Worm (Caenorhabditis elegans) whole organism, young adult: ENCODE measurements around the gene sdz-1.

Experiments used
- F23B12.7 ChIP-seq: sonication (generic microtip); optimal IDR thresholded peaks from 2 replicates; lab custom pipeline; 2017; ENCODE audit warnings: missing genetic modification characterization, mild to moderate bottlenecking, missing compliant biosample characterization, antibody characterized with exemption, moderate library complexity; ENCODE audit not compliant: insufficient read depth
- F55B11.4 ChIP-seq: sonication (generic microtip); optimal IDR thresholded peaks from 2 replicates; lab custom pipeline; 2016; ENCODE audit warnings: missing compliant biosample characterization, missing genetic modification characterization, borderline replicate concordance; ENCODE audit not compliant: insufficient read depth
- F57C9.4 ChIP-seq: sonication (generic microtip); optimal IDR thresholded peaks from 2 replicates; lab custom pipeline; 2017; ENCODE audit warnings: mild to moderate bottlenecking, missing genetic modification characterization, missing compliant biosample characterization
- Y53F4B.3 ChIP-seq: fragments of 200-800 bp; sonication (Bioruptor generic); IDR thresholded peaks from 2 replicates; pipeline ENCODE4 v1.3.6; 2022; ENCODE audit warnings: missing genetic modification reagents, missing genetic modification characterization, missing compliant biosample characterization
- ama-1 ChIP-seq, 3 experiments: fragments of 150-350 bp in 1 of 3; sonication (generic microtip) in 2 of 3; optimal IDR thresholded peaks; 2 replicates each; lab custom pipeline; 2014 to 2018; ENCODE audit warnings: missing biosample characterization in 2 of 3, missing genetic modification characterization in 2 of 3, missing genetic modification reagents in 2 of 3
- aptf-2 ChIP-seq: fragments of 200-800 bp; sonication (Bioruptor generic); conservative IDR thresholded peaks from 2 replicates; pipeline ENCODE4 v1.3.6; 2022; ENCODE audit warnings: missing genetic modification reagents, missing genetic modification characterization, missing compliant biosample characterization
- attf-3 ChIP-seq: fragments of 200-800 bp; sonication (Bioruptor generic); conservative IDR thresholded peaks from 2 replicates; pipeline ENCODE4 v1.3.6; 2022; ENCODE audit warnings: missing genetic modification reagents, missing genetic modification characterization, missing compliant biosample characterization
- ccch-3 ChIP-seq: fragments of 200-800 bp; sonication (Bioruptor generic); optimal IDR thresholded peaks from 2 replicates; lab custom pipeline; 2018; ENCODE audit warnings: mild to moderate bottlenecking, missing genetic modification characterization, missing compliant biosample characterization
- cebp-1 ChIP-seq, 2 experiments: fragments of 200-800 bp in 1 of 2; sonication (Bioruptor generic) in 1 of 2; sonication (generic microtip) in 1 of 2; IDR thresholded peaks in 1 of 2; optimal IDR thresholded peaks in 1 of 2; 2 replicates each; pipeline versions ENCODE4 v1.3.6 to Lab custom; 2017 to 2022; ENCODE audit warnings: missing compliant biosample characterization in 2 of 2, missing genetic modification characterization in 2 of 2, mild to moderate bottlenecking in 1 of 2, missing genetic modification reagents in 1 of 2, moderate library complexity in 1 of 2
- ceh-100 ChIP-seq: fragments of 200-800 bp; sonication (Bioruptor generic); IDR thresholded peaks from 2 replicates; pipeline ENCODE4 v1.3.6; 2022; ENCODE audit warnings: missing genetic modification reagents, missing genetic modification characterization, missing compliant biosample characterization
- ceh-27 ChIP-seq: fragments of 200-800 bp; sonication (Bioruptor generic); optimal IDR thresholded peaks from 2 replicates; lab custom pipeline; 2018; ENCODE audit warnings: mild to moderate bottlenecking, missing genetic modification characterization, moderate library complexity, missing compliant biosample characterization
- ceh-79 ChIP-seq: sonication (generic microtip); optimal IDR thresholded peaks from 2 replicates; lab custom pipeline; 2017; ENCODE audit warnings: mild to moderate bottlenecking, missing genetic modification characterization, missing compliant biosample characterization
- dpl-1 ChIP-seq: fragments of 150-350 bp; optimal IDR thresholded peaks from 2 replicates; lab custom pipeline; 2014; ENCODE audit warnings: missing biosample characterization, missing genetic modification reagents, missing genetic modification characterization
- efl-1 ChIP-seq: fragments of 150-350 bp; optimal IDR thresholded peaks from 2 replicates; lab custom pipeline; 2014; ENCODE audit warnings: missing biosample characterization, missing genetic modification reagents, missing genetic modification characterization
- egl-18 ChIP-seq: fragments of 200-800 bp; sonication (Bioruptor generic); IDR thresholded peaks from 2 replicates; pipeline ENCODE4 v1.3.6; 2022; ENCODE audit warnings: missing genetic modification reagents, missing genetic modification characterization, missing compliant biosample characterization
- ets-4 ChIP-seq: fragments of 200-800 bp; sonication (Bioruptor generic); optimal IDR thresholded peaks from 2 replicates; lab custom pipeline; 2018; ENCODE audit warnings: mild to moderate bottlenecking, missing genetic modification characterization, missing compliant biosample characterization
- hrde-1 ChIP-seq: sonication (generic microtip); optimal IDR thresholded peaks from 2 replicates; lab custom pipeline; 2016; ENCODE audit warnings: missing genetic modification characterization, mild to moderate bottlenecking, missing compliant biosample characterization, moderate library complexity, missing genotype, missing genetic modification reagents, borderline replicate concordance
- hsf-1 ChIP-seq: fragments of 200-800 bp; sonication (Bioruptor generic); IDR thresholded peaks from 2 replicates; pipeline ENCODE4 v1.3.6; 2022; ENCODE audit warnings: missing genetic modification reagents, missing genetic modification characterization, missing compliant biosample characterization
- let-526 ChIP-seq: fragments of 200-800 bp; sonication (Bioruptor generic); IDR thresholded peaks from 2 replicates; pipeline ENCODE4 v1.3.6; 2022; ENCODE audit warnings: missing genetic modification reagents, missing genetic modification characterization, missing compliant biosample characterization
- lin-26 ChIP-seq: fragments of 200-800 bp; sonication (Bioruptor generic); IDR thresholded peaks from 2 replicates; pipeline ENCODE4 v1.3.6; 2022; ENCODE audit warnings: missing genetic modification reagents, missing genetic modification characterization, missing compliant biosample characterization
- lin-54 ChIP-seq: fragments of 200-800 bp; sonication (Bioruptor generic); optimal IDR thresholded peaks from 2 replicates; lab custom pipeline; 2018; ENCODE audit warnings: mild to moderate bottlenecking, missing genetic modification characterization, missing compliant biosample characterization
- madf-6 ChIP-seq: fragments of 200-800 bp; sonication (Bioruptor generic); IDR thresholded peaks from 2 replicates; pipeline ENCODE4 v1.3.6; 2022; ENCODE audit warnings: missing genetic modification reagents, missing genetic modification characterization, missing compliant biosample characterization
- madf-8 ChIP-seq: fragments of 200-800 bp; sonication (Bioruptor generic); conservative IDR thresholded peaks from 2 replicates; pipeline ENCODE4 v1.3.6; 2022; ENCODE audit warnings: missing genetic modification reagents, missing genetic modification characterization, missing compliant biosample characterization
- mcd-1 ChIP-seq: fragments of 200-800 bp; sonication (Bioruptor generic); IDR thresholded peaks from 2 replicates; pipeline ENCODE4 v1.3.6; 2022; ENCODE audit warnings: missing genetic modification reagents, missing genetic modification characterization, missing compliant biosample characterization
- mel-28 ChIP-seq: sonication (generic microtip); optimal IDR thresholded peaks from 2 replicates; lab custom pipeline; 2016; ENCODE audit warnings: borderline replicate concordance, mild to moderate bottlenecking, missing genetic modification characterization, missing compliant biosample characterization
- mes-4 ChIP-seq: sonication (generic microtip); optimal IDR thresholded peaks from 2 replicates; lab custom pipeline; 2016; ENCODE audit warnings: missing genotype, missing genetic modification characterization, missing compliant biosample characterization
- nhr-179 ChIP-seq: sonication (generic microtip); optimal IDR thresholded peaks from 2 replicates; lab custom pipeline; 2016; ENCODE audit warnings: mild to moderate bottlenecking, missing genetic modification characterization, missing compliant biosample characterization
- nhr-27 ChIP-seq: fragments of 200-800 bp; sonication (Bioruptor generic); optimal IDR thresholded peaks from 2 replicates; lab custom pipeline; 2018; ENCODE audit warnings: mild to moderate bottlenecking, missing genetic modification characterization, moderate library complexity, missing compliant biosample characterization
- nhr-80 ChIP-seq: sonication (generic microtip); optimal IDR thresholded peaks from 2 replicates; lab custom pipeline; 2016; ENCODE audit warnings: missing genetic modification characterization, missing compliant biosample characterization
- nhr-90 ChIP-seq: sonication (generic microtip); optimal IDR thresholded peaks from 2 replicates; lab custom pipeline; 2016; ENCODE audit warnings: missing genotype, mild to moderate bottlenecking, missing genetic modification characterization, missing compliant biosample characterization
- repo-1 ChIP-seq: sonication (generic microtip); optimal IDR thresholded peaks from 2 replicates; lab custom pipeline; 2017; ENCODE audit warnings: mild to moderate bottlenecking, missing genetic modification characterization, missing compliant biosample characterization
- sdz-38 ChIP-seq: sonication (generic microtip); optimal IDR thresholded peaks from 2 replicates; lab custom pipeline; 2016; ENCODE audit warnings: missing genotype, missing genetic modification characterization, missing compliant biosample characterization
- sea-2 ChIP-seq: fragments of 200-800 bp; sonication (Bioruptor generic); IDR thresholded peaks from 2 replicates; pipeline ENCODE4 v1.3.6; 2022; ENCODE audit warnings: missing genetic modification characterization, missing compliant biosample characterization
- snpc-1.3 ChIP-seq: sonication (generic microtip); optimal IDR thresholded peaks from 2 replicates; lab custom pipeline; 2017; ENCODE audit warnings: missing genetic modification characterization, mild to moderate bottlenecking, missing compliant biosample characterization, antibody characterized with exemption, moderate library complexity, missing genotype, missing genetic modification reagents; ENCODE audit not compliant: insufficient read depth
- unc-130 ChIP-seq: sonication (generic microtip); optimal IDR thresholded peaks from 2 replicates; lab custom pipeline; 2016; ENCODE audit warnings: missing genetic modification reagents, missing genetic modification characterization, missing compliant biosample characterization
- xnd-1 ChIP-seq: sonication (generic microtip); optimal IDR thresholded peaks from 2 replicates; lab custom pipeline; 2016; ENCODE audit warnings: missing genotype, missing genetic modification reagents, missing genetic modification characterization, missing compliant biosample characterization
- zfh-2 ChIP-seq: fragments of 200-800 bp; sonication (Bioruptor generic); conservative IDR thresholded peaks from 2 replicates; pipeline ENCODE4 v1.3.6; 2022; ENCODE audit warnings: missing genetic modification reagents, missing genetic modification characterization, missing compliant biosample characterization
- zim-3 ChIP-seq: sonication (generic microtip); optimal IDR thresholded peaks from 2 replicates; lab custom pipeline; 2017; ENCODE audit warnings: mild to moderate bottlenecking, missing genetic modification characterization, moderate library complexity, missing compliant biosample characterization

The sdz-1 gene

DNA sequence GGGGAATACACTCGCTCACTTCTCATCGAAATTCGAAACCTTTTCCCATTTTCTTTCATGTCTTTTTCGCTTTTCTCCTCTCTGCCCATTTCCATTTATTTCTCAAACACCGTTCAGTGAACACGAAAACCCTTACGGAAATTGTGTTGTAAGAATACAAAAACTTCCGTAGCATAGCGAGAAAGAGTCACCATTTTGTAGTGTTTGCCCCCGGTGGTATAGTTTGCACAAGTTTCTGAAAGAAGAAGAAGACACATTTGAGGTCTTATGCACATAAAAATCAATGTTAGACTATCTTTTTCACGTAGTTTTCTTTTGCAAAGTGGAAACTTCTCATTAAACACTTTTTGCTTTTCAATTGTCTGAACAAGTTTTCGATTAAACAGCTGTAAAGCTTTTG, 19.0 kb upstream of the sdz-1 start:
- TF ChIP-seq ceh-100 (GFP tag; lab: Robert Waterston, UW) (no peak), mel-28 (tag; lab: Kevin White, UChicago) (no peak), snpc-1.3 (no peak), lin-54 (GFP tag; lab: Kevin White, UChicago) (no peak), mes-4 (tag; lab: Kevin White, UChicago) (no peak), F23B12.7 (no peak), zim-3 (no peak), F57C9.4 (tag; lab: Kevin White, UChicago) (no peak), ceh-27 (GFP tag; lab: Kevin White, UChicago) (no peak), cebp-1 (GFP tag; IDR thresholded peaks at IDR 0.05; lab: Robert Waterston, UW) (no peak), cebp-1 (tag; optimal IDR thresholded peaks at IDR 0.05; lab: Kevin White, UChicago) (no peak), lin-26 (GFP tag; lab: Robert Waterston, UW) (no peak)

DNA sequence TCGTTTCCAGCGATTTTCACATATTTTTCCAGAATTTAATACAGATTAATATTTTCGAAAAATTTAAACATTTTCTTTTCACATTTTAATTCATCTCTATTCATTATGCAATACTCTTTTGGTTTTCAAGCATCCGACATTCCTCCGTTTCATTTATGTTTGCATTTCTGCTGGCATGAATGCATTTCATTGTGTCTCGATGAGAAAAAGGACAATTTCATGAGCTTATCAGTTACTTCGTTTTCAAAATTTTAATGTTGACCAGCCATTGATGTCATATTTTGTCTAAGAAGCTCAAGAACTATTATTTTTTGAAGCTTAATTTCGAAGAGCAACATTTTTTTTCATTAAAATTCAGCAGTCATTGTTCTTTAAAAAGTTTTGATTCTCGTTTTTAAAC, 18.5 kb upstream of the sdz-1 start:
- no peak for TF ChIP-seq ceh-100 (GFP tag; lab: Robert Waterston, UW)
- no peak for TF ChIP-seq hsf-1 (GFP tag; lab: Robert Waterston, UW)
- TF ChIP-seq nhr-80 = peak; percentile 30
- 0 out of 2 replicates have a peak, but pooled peaks have one; percentile 11 for TF ChIP-seq madf-6 (GFP tag; lab: Robert Waterston, UW)
- TF ChIP-seq ets-4 (GFP tag; lab: Kevin White, UChicago) = no peak

DNA sequence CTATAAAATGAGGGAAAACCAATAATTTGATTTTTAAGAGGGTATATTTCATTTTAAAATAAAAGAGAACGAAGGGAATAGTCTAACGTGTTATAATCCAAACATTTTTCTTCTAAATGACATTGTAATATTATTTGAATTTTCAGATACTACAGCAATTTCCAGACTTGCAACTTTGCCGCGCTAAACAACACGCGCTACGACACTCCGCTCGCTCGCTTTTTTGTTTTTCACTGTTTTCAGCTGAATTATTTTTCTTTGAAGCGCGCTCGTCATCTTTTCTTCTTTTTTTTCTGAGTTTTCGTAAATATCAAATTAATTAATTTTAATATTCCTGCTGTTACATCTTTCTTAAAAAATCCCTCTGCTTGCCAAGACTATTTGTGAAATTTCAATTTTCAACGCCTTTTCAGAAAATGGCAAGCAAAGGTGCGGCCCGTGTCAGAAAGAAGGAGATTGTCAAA, 17.1 kb upstream of the sdz-1 start, which contains the start of gene mrpl-11:
TSS of gene mrpl-11 (plus strand) at position 414 of the 464 bp plus-strand sequence.
- TF ChIP-seq F23B12.7 = peak; percentile 5
- no peak for TF ChIP-seq aptf-2 (GFP tag; lab: Robert Waterston, UW)
- peak; percentile 93 for TF ChIP-seq madf-6 (GFP tag; lab: Robert Waterston, UW)
- peak; percentile 72 for TF ChIP-seq madf-8 (GFP tag; lab: Robert Waterston, UW)
- no peak for TF ChIP-seq dpl-1 (GFP tag; lab: Kevin White, UChicago)
- TF ChIP-seq mcd-1 (GFP tag; lab: Robert Waterston, UW) = no peak
- peak; percentile 8 for TF ChIP-seq efl-1 (GFP tag; lab: Kevin White, UChicago)
- no peak for TF ChIP-seq sea-2 (GFP tag; lab: Robert Waterston, UW)
- peak; percentile 63 for TF ChIP-seq xnd-1 (tag; lab: Kevin White, UChicago)
- TF ChIP-seq hrde-1 = no peak
- TF ChIP-seq attf-3 (GFP tag; lab: Robert Waterston, UW) = peak; percentile 96

DNA sequence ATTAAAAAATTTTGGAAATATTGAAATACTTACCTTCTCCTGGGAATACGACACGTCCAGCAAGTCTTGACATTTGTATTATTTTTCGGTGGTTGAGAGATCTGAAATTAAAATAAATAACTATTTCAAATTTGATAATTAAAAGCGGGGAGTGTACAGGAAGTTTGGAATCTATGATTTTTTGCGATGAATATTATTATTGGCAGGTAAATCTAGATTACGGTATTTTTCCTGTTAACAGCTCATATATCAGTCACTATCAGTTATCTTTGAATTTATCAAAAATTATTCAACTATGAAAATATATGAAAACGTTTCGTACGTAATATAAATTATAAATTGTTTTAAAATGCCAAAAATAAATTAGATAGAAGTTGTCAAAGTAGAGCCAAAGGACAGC, 15.9 kb upstream of the sdz-1 start, which contains the start of gene B0303.14:
TSS of gene B0303.14 (minus strand) at position 101 of the 400 bp plus-strand sequence.
- TF ChIP-seq ccch-3 (GFP tag; lab: Kevin White, UChicago) (no peak), ceh-79 (tag; lab: Kevin White, UChicago) (no peak), nhr-179 (tag; lab: Kevin White, UChicago) (no peak), F55B11.4 (no peak), sdz-38 (no peak), repo-1 (tag; lab: Kevin White, UChicago) (no peak), egl-18 (GFP tag; lab: Robert Waterston, UW) (no peak), ama-1 (optimal IDR thresholded peaks at IDR 0.05; lab: Kevin White, UChicago) (no peak), ama-1 (GFP tag; optimal IDR thresholded peaks at IDR 0.05; lab: Kevin White, UChicago) (no peak), nhr-90 (tag; lab: Kevin White, UChicago) (no peak), unc-130 (no peak), zfh-2 (GFP tag; lab: Robert Waterston, UW) (no peak), Y53F4B.3 (GFP tag; lab: Robert Waterston, UW) (no peak), nhr-27 (no peak), let-526 (GFP tag; lab: Robert Waterston, UW) (no peak)
- TF ChIP-seq, all 124 proteins: peak for 0
